In genomic region chrV:4506681-4507080, ce11 we compare ENCODE assay signal across 1 worm cellular context.
TF ChIP-seq lines count a peak whose summit lies in the region.

No protein-coding gene starts in this region.

TF ChIP-seq in whole organism, L2 larva, 48 proteins besides CTCF, POLR2A, EP300 and RAD21 (continued from another document):
- TF ChIP-seq C34F6.9 (tag; optimal IDR thresholded peaks at IDR 0.05; lab: Kevin White, UChicago) = no peak
- no peak for TF ChIP-seq sma-3 (GFP tag; optimal IDR thresholded peaks at IDR 0.05; lab: Kevin White, UChicago)
- TF ChIP-seq sem-4 (tag; optimal IDR thresholded peaks at IDR 0.05; lab: Kevin White, UChicago) = no peak
- no peak for TF ChIP-seq F13H6.1 (tag; optimal IDR thresholded peaks at IDR 0.05; lab: Kevin White, UChicago)
- no peak for TF ChIP-seq aly-2 (tag; optimal IDR thresholded peaks at IDR 0.05; lab: Kevin White, UChicago)
- no peak for TF ChIP-seq lin-11 (tag; optimal IDR thresholded peaks at IDR 0.05; lab: Kevin White, UChicago)
- TF ChIP-seq nhr-12 (tag; optimal IDR thresholded peaks at IDR 0.05; lab: Kevin White, UChicago) = no peak
- no peak for TF ChIP-seq lin-13 (GFP tag; optimal IDR thresholded peaks at IDR 0.05; lab: Kevin White, UChicago)
- TF ChIP-seq skn-1 (tag; optimal IDR thresholded peaks at IDR 0.05; lab: Kevin White, UChicago) = no peak
- no peak for TF ChIP-seq nhr-11 (tag; optimal IDR thresholded peaks at IDR 0.05; lab: Kevin White, UChicago)
- no peak for TF ChIP-seq lsy-2 (tag; optimal IDR thresholded peaks at IDR 0.05; lab: Kevin White, UChicago)
